Fruit fly (Drosophila melanogaster) whole organism, embryonic: ENCODE measurements around the gene CG12194.
A peak's percentile ranks its signal among the peaks of the same experiment; 100 is the strongest.

Experiments
- ATbp ChIP-seq: fragments of 200-800 bp; sonication (Bioruptor generic); optimal IDR thresholded peaks from 2 replicates; lab custom pipeline; 2017; ENCODE audit warnings: missing biosample characterization, mild to moderate bottlenecking, missing genetic modification characterization, missing genetic modification reagents
- CG10209 ChIP-seq: fragments of 200-800 bp; sonication (Bioruptor generic); optimal IDR thresholded peaks from 3 replicates; lab custom pipeline; 2017; ENCODE audit warnings: missing biosample characterization, mild to moderate bottlenecking, missing genetic modification characterization, missing genetic modification reagents
- CG10267 ChIP-seq: fragments of 200-800 bp; sonication (Bioruptor generic); optimal IDR thresholded peaks from 2 replicates; lab custom pipeline; 2018; ENCODE audit warnings: missing biosample characterization, mild to moderate bottlenecking, missing genetic modification characterization, moderate library complexity
- CG13287 ChIP-seq: fragments of 200-800 bp; sonication (Bioruptor generic); IDR thresholded peaks from 2 replicates; pipeline ENCODE4 v1.3.6; 2022; ENCODE audit warnings: missing biosample characterization, missing genetic modification characterization; ENCODE audit not compliant: partially characterized antibody
- CG15269 ChIP-seq: fragments of 200-800 bp; sonication (Bioruptor generic); optimal IDR thresholded peaks from 2 replicates; lab custom pipeline; 2018; ENCODE audit warnings: missing biosample characterization, mild to moderate bottlenecking, missing genetic modification characterization, moderate library complexity
- CG1647 ChIP-seq: fragments of 200-800 bp; sonication (Bioruptor generic); optimal IDR thresholded peaks from 3 replicates; lab custom pipeline; 2016; ENCODE audit warnings: missing biosample characterization, missing genetic modification characterization
- CG17385 ChIP-seq: fragments of 200-800 bp; sonication (Bioruptor generic); optimal IDR thresholded peaks from 3 replicates; lab custom pipeline; 2018; ENCODE audit warnings: missing biosample characterization, mild to moderate bottlenecking, missing genetic modification characterization
- CG17829 ChIP-seq: fragments of 200-800 bp; optimal IDR thresholded peaks from 2 replicates; lab custom pipeline; 2019; ENCODE audit warnings: missing biosample characterization, mild to moderate bottlenecking, missing genetic modification characterization, moderate library complexity
- CG2116 ChIP-seq: fragments of 200-800 bp; sonication (Bioruptor generic); optimal IDR thresholded peaks from 3 replicates; lab custom pipeline; 2018; ENCODE audit warnings: missing biosample characterization, mild to moderate bottlenecking, missing genetic modification characterization
- CG6683 ChIP-seq: fragments of 200-800 bp; sonication (Bioruptor generic); optimal IDR thresholded peaks from 2 replicates; lab custom pipeline; 2017; ENCODE audit warnings: missing biosample characterization, mild to moderate bottlenecking, missing genetic modification characterization, missing genetic modification reagents
- Dll ChIP-seq: fragments of 200-800 bp; sonication (Bioruptor generic); IDR thresholded peaks from 4 replicates; pipeline ENCODE4 v1.3.6; 2022; ENCODE audit warnings: missing biosample characterization, missing genetic modification characterization; ENCODE audit not compliant: partially characterized antibody
- Doc3 ChIP-seq: fragments of 200-800 bp; sonication (Bioruptor generic); IDR thresholded peaks from 3 replicates; pipeline ENCODE4 v1.3.6; 2022; ENCODE audit warnings: missing biosample characterization, missing genetic modification characterization; ENCODE audit not compliant: partially characterized antibody
- Dref ChIP-seq: fragments of 200-800 bp; sonication (Bioruptor generic); IDR thresholded peaks from 2 replicates; pipeline ENCODE4 v1.3.6; 2022; ENCODE audit warnings: missing biosample characterization, missing genetic modification characterization
- E2f2 ChIP-seq: fragments of 200-800 bp; sonication (Bioruptor generic); IDR thresholded peaks from 2 replicates; pipeline ENCODE4 v1.3.6; 2022; ENCODE audit warnings: missing biosample characterization, missing genetic modification characterization
- Eip74EF ChIP-seq, 2 experiments: fragments of 200-800 bp in 1 of 2; fragments of >200 bp in 1 of 2; sonication (Bioruptor generic) in 1 of 2; optimal IDR thresholded peaks; 2 replicates each; lab custom pipeline; 2017 to 2019; ENCODE audit warnings: missing biosample characterization in 2 of 2, missing genetic modification characterization in 2 of 2, mild to moderate bottlenecking in 1 of 2, moderate library complexity in 1 of 2
- HmgZ ChIP-seq: fragments of 200-800 bp; sonication (Bioruptor generic); optimal IDR thresholded peaks from 2 replicates; lab custom pipeline; 2018; ENCODE audit warnings: missing biosample characterization, mild to moderate bottlenecking, missing genetic modification characterization
- MBD-R2 ChIP-seq: fragments of 200-800 bp; sonication (Bioruptor generic); IDR thresholded peaks from 2 replicates; pipeline ENCODE4 v1.3.6; 2022; ENCODE audit warnings: missing biosample characterization, missing genetic modification characterization
- MTF-1 ChIP-seq: fragments of 200-800 bp; sonication (Bioruptor generic); optimal IDR thresholded peaks from 2 replicates; lab custom pipeline; 2018; ENCODE audit warnings: missing biosample characterization, mild to moderate bottlenecking, missing genetic modification characterization, borderline replicate concordance
- Max ChIP-seq: fragments of 200-800 bp; sonication (Bioruptor generic); optimal IDR thresholded peaks from 2 replicates; lab custom pipeline; 2016; ENCODE audit warnings: missing biosample characterization, mild to moderate bottlenecking, missing genetic modification characterization
- Nf-YB ChIP-seq: fragments of 200-800 bp; sonication (Bioruptor generic); optimal IDR thresholded peaks from 3 replicates; lab custom pipeline; 2019; ENCODE audit warnings: missing biosample characterization, mild to moderate bottlenecking, missing genetic modification characterization, moderate library complexity
- Nf-YC ChIP-seq: fragments of 200-800 bp; optimal IDR thresholded peaks from 3 replicates; lab custom pipeline; 2019; ENCODE audit warnings: missing biosample characterization, mild to moderate bottlenecking, missing genetic modification characterization, moderate library complexity
- Ravus ChIP-seq: fragments of 200-800 bp; sonication (Bioruptor generic); IDR thresholded peaks from 2 replicates; pipeline ENCODE4 v1.3.6; 2022; ENCODE audit warnings: missing biosample characterization, missing genetic modification characterization
- Scr ChIP-seq: fragments of 200-800 bp; sonication (Bioruptor generic); IDR thresholded peaks from 2 replicates; pipeline ENCODE4 v1.3.6; 2022; ENCODE audit warnings: missing biosample characterization, missing genetic modification characterization; ENCODE audit not compliant: partially characterized antibody
- YL-1 ChIP-seq: fragments of 200-800 bp; sonication (Bioruptor generic); optimal IDR thresholded peaks from 3 replicates; lab custom pipeline; 2017; ENCODE audit warnings: missing biosample characterization, mild to moderate bottlenecking, missing genetic modification characterization
- ato ChIP-seq: fragments of 200-800 bp; sonication (Bioruptor generic); IDR thresholded peaks from 2 replicates; pipeline ENCODE4 v1.3.6; 2022; ENCODE audit warnings: missing biosample characterization, missing genetic modification characterization; ENCODE audit not compliant: partially characterized antibody
- corto ChIP-seq: fragments of 200-800 bp; sonication (Bioruptor generic); optimal IDR thresholded peaks from 2 replicates; lab custom pipeline; 2016; ENCODE audit warnings: missing biosample characterization, mild to moderate bottlenecking, missing genetic modification characterization, moderate library complexity
- crp ChIP-seq, 2 experiments: fragments of 200-800 bp; sonication (Bioruptor generic); optimal IDR thresholded peaks; 2 replicates in 1 of 2; 3 replicates in 1 of 2; lab custom pipeline; 2017; ENCODE audit warnings: missing biosample characterization in 2 of 2, missing genetic modification characterization in 2 of 2, mild to moderate bottlenecking in 1 of 2, moderate library complexity in 1 of 2
- gfzf ChIP-seq: fragments of 200-800 bp; sonication (Bioruptor generic); optimal IDR thresholded peaks from 2 replicates; lab custom pipeline; 2016; ENCODE audit warnings: missing biosample characterization, mild to moderate bottlenecking, missing genetic modification characterization, moderate library complexity
- ind ChIP-seq: fragments of 200-800 bp; sonication (Bioruptor generic); optimal IDR thresholded peaks from 3 replicates; lab custom pipeline; 2016; ENCODE audit warnings: missing biosample characterization, missing genetic modification characterization
- knrl ChIP-seq: fragments of 200-800 bp; sonication (Bioruptor generic); IDR thresholded peaks from 3 replicates; pipeline ENCODE4 v1.3.6; 2022; ENCODE audit warnings: missing biosample characterization, missing genetic modification characterization; ENCODE audit not compliant: partially characterized antibody
- nau ChIP-seq: fragments of 200-800 bp; sonication (Bioruptor generic); optimal IDR thresholded peaks from 3 replicates; lab custom pipeline; 2017; ENCODE audit warnings: missing biosample characterization, mild to moderate bottlenecking, missing genetic modification characterization, missing genetic modification reagents
- nerfin-2 ChIP-seq: fragments of 200-800 bp; sonication (Bioruptor generic); IDR thresholded peaks from 2 replicates; pipeline ENCODE4 v1.3.6; 2022; ENCODE audit warnings: missing biosample characterization, missing genetic modification characterization; ENCODE audit not compliant: partially characterized antibody
- nom ChIP-seq: fragments of 200-800 bp; sonication (Bioruptor generic); optimal IDR thresholded peaks from 2 replicates; lab custom pipeline; 2017; ENCODE audit warnings: missing biosample characterization, missing genetic modification characterization, mild to moderate bottlenecking, moderate library complexity, missing genetic modification reagents
- onecut ChIP-seq: fragments of 200-800 bp; sonication (Bioruptor generic); IDR thresholded peaks from 2 replicates; pipeline ENCODE4 v1.3.6; 2022; ENCODE audit warnings: missing biosample characterization, missing genetic modification characterization
- otp ChIP-seq: fragments of 200-800 bp; sonication (Bioruptor generic); IDR thresholded peaks from 3 replicates; pipeline ENCODE4, ENCODE4 v1.3.6; 2022; ENCODE audit warnings: missing biosample characterization, missing genetic modification characterization
- pita ChIP-seq: fragments of 200-800 bp; sonication (Bioruptor generic); optimal IDR thresholded peaks from 2 replicates; lab custom pipeline; 2017; ENCODE audit warnings: missing biosample characterization, mild to moderate bottlenecking, missing genetic modification characterization
- scrt ChIP-seq: fragments of 200-800 bp; sonication (Bioruptor generic); optimal IDR thresholded peaks from 2 replicates; lab custom pipeline; 2018; ENCODE audit warnings: missing biosample characterization, mild to moderate bottlenecking, missing genetic modification characterization, moderate library complexity
- slp2 ChIP-seq: fragments of 200-800 bp; sonication (Bioruptor generic); optimal IDR thresholded peaks from 2 replicates; lab custom pipeline; 2016; ENCODE audit warnings: missing biosample characterization, missing genetic modification characterization
- sug ChIP-seq: fragments of 200-800 bp; optimal IDR thresholded peaks from 2 replicates; lab custom pipeline; 2019; ENCODE audit warnings: missing biosample characterization, mild to moderate bottlenecking, missing genetic modification characterization, moderate library complexity
- tna ChIP-seq: fragments of 200-800 bp; sonication (Bioruptor generic); IDR thresholded peaks from 2 replicates; pipeline ENCODE4 v1.3.6; 2022; ENCODE audit warnings: missing biosample characterization, missing genetic modification characterization; ENCODE audit not compliant: partially characterized antibody
- ttk ChIP-seq: fragments of 200-800 bp; sonication (Bioruptor generic); IDR thresholded peaks from 2 replicates; pipeline ENCODE4 v2.1.2; 2022; ENCODE audit warnings: missing biosample characterization, missing genetic modification characterization
- unc-4 ChIP-seq: fragments of 200-800 bp; sonication (Bioruptor generic); IDR thresholded peaks from 2 replicates; pipeline ENCODE4 v1.3.6; 2022; ENCODE audit warnings: missing biosample characterization, missing genetic modification characterization; ENCODE audit not compliant: partially characterized antibody
- vnd ChIP-seq: fragments of 200-800 bp; sonication (Bioruptor generic); IDR thresholded peaks from 3 replicates; pipeline ENCODE4 v1.3.6; 2022; ENCODE audit warnings: missing biosample characterization, missing genetic modification characterization; ENCODE audit not compliant: partially characterized antibody
- wek ChIP-seq: fragments of 200-800 bp; sonication (Bioruptor generic); optimal IDR thresholded peaks from 3 replicates; lab custom pipeline; 2018; ENCODE audit warnings: missing biosample characterization, mild to moderate bottlenecking, missing genetic modification characterization, moderate library complexity
- z ChIP-seq: fragments of 200-800 bp; sonication (Bioruptor generic); IDR thresholded peaks from 3 replicates; pipeline ENCODE4 v1.3.6; 2022; ENCODE audit warnings: missing biosample characterization, missing genetic modification characterization
- zen2 ChIP-seq: fragments of 200-800 bp; sonication (Bioruptor generic); IDR thresholded peaks from 3 replicates; pipeline ENCODE4 v1.3.6; 2022; ENCODE audit warnings: missing biosample characterization, missing genetic modification characterization; ENCODE audit not compliant: partially characterized antibody

The CG12194 gene

dm6 chr2L:4829040-4829439 lies 9.1 kb upstream of the CG12194 start (continued):
- TF ChIP-seq ATbp (GFP tag; lab: Kevin White, UChicago) (peak; percentile 3), sug (peak; percentile 31), E2f2 (peak; percentile 24; the same call in 1 of the 2 replicates), Nf-YC (tag; lab: Kevin White, UChicago) (peak; percentile 7), wek (GFP tag; lab: Kevin White, UChicago) (peak; percentile 33), ttk (GFP tag; lab: Robert Waterston, UW) (no peak), HmgZ (tag; lab: Kevin White, UChicago) (peak; percentile 26), CG10209 (GFP tag; lab: Kevin White, UChicago) (no peak), MTF-1 (GFP tag; lab: Kevin White, UChicago) (peak; percentile 16), CG6683 (GFP tag; lab: Kevin White, UChicago) (peak; percentile 6), CG15269 (tag; lab: Kevin White, UChicago) (peak; percentile 3), CG17385 (GFP tag; lab: Kevin White, UChicago) (peak; percentile 12), scrt (GFP tag; lab: Kevin White, UChicago) (peak; percentile 31)

- TF ChIP-seq unc-4, result peak; percentile 78
- no peak for TF ChIP-seq Nf-YB (GFP tag; lab: Kevin White, UChicago)
- peak; percentile 97 for TF ChIP-seq tna (GFP tag; lab: Robert Waterston, UW)
- TF ChIP-seq wek (GFP tag; lab: Kevin White, UChicago), result no peak
- TF ChIP-seq z, result no peak
- TF ChIP-seq otp, result no peak
- TF ChIP-seq pita (GFP tag; lab: Kevin White, UChicago), result no peak
- TF ChIP-seq ind (GFP tag; lab: Kevin White, UChicago), result no peak
- TF ChIP-seq zen2, result peak; percentile 92
- TF ChIP-seq CG15269 (tag; lab: Kevin White, UChicago), result no peak
- peak; percentile 88 for TF ChIP-seq CG13287 (GFP tag; lab: Robert Waterston, UW)
- TF ChIP-seq Eip74EF (GFP tag; optimal IDR thresholded peaks at IDR 0.05; lab: Kevin White, UChicago), result no peak
- TF ChIP-seq Max (GFP tag; lab: Kevin White, UChicago), result no peak
- TF ChIP-seq ato (GFP tag; lab: Robert Waterston, UW), result peak; percentile 97
- peak; percentile 81 for TF ChIP-seq Scr
- TF ChIP-seq CG1647 (GFP tag; lab: Kevin White, UChicago), result no peak
- no peak for TF ChIP-seq ttk (GFP tag; lab: Robert Waterston, UW)
- TF ChIP-seq nerfin-2 (GFP tag; lab: Robert Waterston, UW), result peak; percentile 97
- TF ChIP-seq Ravus (GFP tag; lab: Robert Waterston, UW), result no peak
- no peak for TF ChIP-seq nau (GFP tag; lab: Kevin White, UChicago)
- no peak for TF ChIP-seq crp (GFP tag; optimal IDR thresholded peaks at IDR 0.05; lab: Kevin White, UChicago)
- no peak for TF ChIP-seq slp2 (GFP tag; lab: Kevin White, UChicago)
- peak; percentile 32 for TF ChIP-seq CG17829 (tag; lab: Kevin White, UChicago)
- TF ChIP-seq onecut, result no peak
- TF ChIP-seq MBD-R2 (GFP tag; lab: Robert Waterston, UW), result peak; percentile 64
- no peak for TF ChIP-seq corto (GFP tag; lab: Kevin White, UChicago)
- TF ChIP-seq gfzf (GFP tag; lab: Kevin White, UChicago), result peak; percentile 32
- peak; percentile 24; the same call in 1 of the 3 replicates for TF ChIP-seq knrl (GFP tag; lab: Robert Waterston, UW)
- peak; percentile 86 for TF ChIP-seq Dref (GFP tag; lab: Robert Waterston, UW)
- peak; percentile 4 for TF ChIP-seq nom
- peak; percentile 19 for TF ChIP-seq YL-1 (GFP tag; lab: Kevin White, UChicago)
- TF ChIP-seq CG2116 (GFP tag; lab: Kevin White, UChicago), result peak; percentile 45
- TF ChIP-seq CG10267 (tag; lab: Kevin White, UChicago), result peak; percentile 29
- peak; percentile 88 for TF ChIP-seq Dll
- peak; percentile 82 for TF ChIP-seq vnd (GFP tag; lab: Robert Waterston, UW)
- peak; percentile 67; the same call in 1 of the 3 replicates for TF ChIP-seq Doc3 (GFP tag; lab: Robert Waterston, UW)
Measured at dm6 chr2L:4830490-4830889, 7.7 kb upstream of the CG12194 start, which contains the start of gene Fnta. TSS of gene Fnta (minus strand) at chr2L:4830693.
